Worm (Caenorhabditis elegans): Measurements from ENCODE around the gene ceh-34.

ce11 chrV:5274974-5275373 lies 44.4 kb downstream of the ceh-34 start:
- TF ChIP-seq K09A11.1 (tag; optimal IDR thresholded peaks at IDR 0.05; ENCODE audit: insufficient read depth), result no peak
- TF ChIP-seq sox-2 (GFP tag; IDR thresholded peaks at IDR 0.05), result no peak
- TF ChIP-seq rnt-1 (tag; optimal IDR thresholded peaks at IDR 0.05), result no peak
- TF ChIP-seq tbx-2 (tag; optimal IDR thresholded peaks at IDR 0.05), result peak; percentile 18
- no peak for TF ChIP-seq hlh-13 (GFP tag; optimal IDR thresholded peaks at IDR 0.05)
- TF ChIP-seq npax-4 (tag; optimal IDR thresholded peaks at IDR 0.05), result no peak
- TF ChIP-seq ceh-6 (GFP tag; optimal IDR thresholded peaks at IDR 0.05), result no peak
- no peak for TF ChIP-seq nhr-11 (tag; optimal IDR thresholded peaks at IDR 0.05)
- TF ChIP-seq pqm-1 (tag; optimal IDR thresholded peaks at IDR 0.05), result no peak

Measured in whole organism, late embryonic.